Worm (Caenorhabditis elegans) whole organism, L4 larva: ENCODE measurements around the gene tat-3.
A peak's percentile ranks its signal among the peaks of the same experiment; 100 is the strongest.

Experiments
- F26F4.8 ChIP-seq: fragments of 200-800 bp; sonication (Bioruptor generic); conservative IDR thresholded peaks from 2 replicates; pipeline ENCODE4 v1.3.6; 2022; ENCODE audit warnings: missing genetic modification characterization, missing compliant biosample characterization
- F37D6.2 ChIP-seq: sonication (generic microtip); optimal IDR thresholded peaks from 2 replicates; lab custom pipeline; 2016; ENCODE audit warnings: mild to moderate bottlenecking, missing genetic modification characterization, missing compliant biosample characterization
- F44E2.7 ChIP-seq: fragments of 200-800 bp; sonication (Bioruptor generic); IDR thresholded peaks from 2 replicates; pipeline ENCODE4 v2.1.2; 2022; ENCODE audit warnings: missing genetic modification characterization, missing compliant biosample characterization
- F49E8.2 ChIP-seq: sonication (generic microtip); optimal IDR thresholded peaks from 2 replicates; lab custom pipeline; 2016; ENCODE audit warnings: missing compliant biosample characterization, mild to moderate bottlenecking, missing genetic modification characterization, borderline replicate concordance
- T20F7.1 ChIP-seq: fragments of 200-800 bp; sonication (Bioruptor generic); optimal IDR thresholded peaks from 2 replicates; lab custom pipeline; 2018; ENCODE audit warnings: mild to moderate bottlenecking, missing genetic modification characterization, missing compliant biosample characterization
- Y48G9A.11 ChIP-seq: fragments of 200-800 bp; sonication (Bioruptor generic); IDR thresholded peaks from 2 replicates; pipeline ENCODE4 v1.3.6; 2022; ENCODE audit warnings: missing genetic modification reagents, missing genetic modification characterization, missing compliant biosample characterization
- aha-1 ChIP-seq: fragments of 150-350 bp; peaks from one replicate; lab custom pipeline; 2014; ENCODE audit warnings: missing biosample characterization, missing genetic modification characterization
- ama-1 ChIP-seq: fragments of 150-350 bp; optimal IDR thresholded peaks from 2 replicates; lab custom pipeline; 2014; ENCODE audit warnings: inconsistent platforms, mixed read lengths
- attf-4 ChIP-seq: sonication (generic microtip); optimal IDR thresholded peaks from 3 replicates; lab custom pipeline; 2017; ENCODE audit warnings: missing biosample characterization, missing genetic modification characterization
- ceh-62 ChIP-seq: sonication (generic microtip); optimal IDR thresholded peaks from 2 replicates; lab custom pipeline; 2017; ENCODE audit warnings: missing biosample characterization, missing genetic modification characterization
- ces-1 ChIP-seq: fragments of 150-350 bp; sonication (generic microtip); optimal IDR thresholded peaks from 4 replicates; lab custom pipeline; 2014; ENCODE audit warnings: missing biosample characterization, missing genetic modification reagents, missing genetic modification characterization
- ctbp-1 ChIP-seq: fragments of 200-800 bp; sonication (Bioruptor generic); IDR thresholded peaks from 2 replicates; pipeline ENCODE4 v1.3.6; 2022; ENCODE audit warnings: missing genetic modification reagents, missing genetic modification characterization, missing compliant biosample characterization
- daf-16 ChIP-seq, 3 experiments: sonication (generic microtip); optimal IDR thresholded peaks; 2 replicates each; lab custom pipeline; 2016 to 2017; ENCODE audit warnings: missing genetic modification characterization in 3 of 3, missing genetic modification reagents in 3 of 3, mild to moderate bottlenecking in 2 of 3, missing compliant biosample characterization in 2 of 3, missing biosample characterization in 1 of 3, moderate library complexity in 1 of 3
- dmd-6 ChIP-seq: fragments of 200-800 bp; sonication (Bioruptor generic); IDR thresholded peaks from 2 replicates; pipeline ENCODE4 v1.3.6; 2022; ENCODE audit warnings: missing genetic modification reagents, missing genetic modification characterization, missing compliant biosample characterization
- dmd-9 ChIP-seq: fragments of 200-800 bp; sonication (Bioruptor generic); IDR thresholded peaks from 2 replicates; pipeline ENCODE4 v1.3.6; 2022; ENCODE audit warnings: missing genetic modification reagents, missing genetic modification characterization, missing compliant biosample characterization
- duxl-1 ChIP-seq: sonication (generic microtip); optimal IDR thresholded peaks from 2 replicates; lab custom pipeline; 2016; ENCODE audit warnings: mild to moderate bottlenecking, missing genetic modification characterization, moderate library complexity, missing compliant biosample characterization; ENCODE audit not compliant: poor library complexity
- egl-27 ChIP-seq: sonication (generic microtip); optimal IDR thresholded peaks from 3 replicates; lab custom pipeline; 2017; ENCODE audit warnings: missing biosample characterization, missing genetic modification reagents, missing genetic modification characterization
- fkh-10 ChIP-seq: fragments of 150-350 bp; optimal IDR thresholded peaks from 2 replicates; lab custom pipeline; 2014; ENCODE audit warnings: missing biosample characterization, missing genetic modification reagents, missing genetic modification characterization
- hif-1 ChIP-seq, 2 experiments: sonication (generic microtip); optimal IDR thresholded peaks; 2 replicates each; lab custom pipeline; 2016 to 2017; ENCODE audit warnings: missing compliant biosample characterization in 2 of 2, missing genetic modification characterization in 2 of 2, missing genetic modification reagents in 2 of 2, missing genotype in 2 of 2, mild to moderate bottlenecking in 1 of 2
- hlh-11 ChIP-seq: fragments of 200-800 bp; sonication (Bioruptor generic); optimal IDR thresholded peaks from 2 replicates; lab custom pipeline; 2018; ENCODE audit warnings: mild to moderate bottlenecking, missing genetic modification characterization, missing compliant biosample characterization
- lsy-2 ChIP-seq, 2 experiments: fragments of 150-350 bp in 1 of 2; sonication (generic microtip) in 1 of 2; optimal IDR thresholded peaks; 2 replicates each; lab custom pipeline; 2014 to 2017; ENCODE audit warnings: missing biosample characterization in 2 of 2, missing genetic modification characterization in 2 of 2
- madf-9 ChIP-seq: fragments of 200-800 bp; sonication (Bioruptor generic); conservative IDR thresholded peaks from 2 replicates; pipeline ENCODE4 v1.3.6; 2022; ENCODE audit warnings: missing genetic modification reagents, missing genetic modification characterization, missing compliant biosample characterization
- mdt-29 ChIP-seq: fragments of 200-800 bp; sonication (Bioruptor generic); IDR thresholded peaks from 2 replicates; pipeline ENCODE4 v1.3.6; 2022; ENCODE audit warnings: missing genetic modification reagents, missing genetic modification characterization, missing compliant biosample characterization
- mep-1 ChIP-seq: fragments of 150-350 bp; sonication (generic microtip); optimal IDR thresholded peaks from 3 replicates; lab custom pipeline; 2014; ENCODE audit warnings: missing biosample characterization, missing genetic modification characterization
- mes-2 ChIP-seq: sonication (generic microtip); optimal IDR thresholded peaks from 2 replicates; lab custom pipeline; 2016; ENCODE audit warnings: missing genotype, mild to moderate bottlenecking, missing genetic modification characterization, missing compliant biosample characterization; ENCODE audit not compliant: poor library complexity, severe bottlenecking
- mxl-2 ChIP-seq: fragments of 200-800 bp; sonication (Bioruptor generic); conservative IDR thresholded peaks from 2 replicates; pipeline ENCODE4 v1.3.6; 2022; ENCODE audit warnings: missing genetic modification reagents, missing genetic modification characterization, missing compliant biosample characterization
- nhr-10 ChIP-seq: fragments of 150-350 bp; optimal IDR thresholded peaks from 2 replicates; lab custom pipeline; 2014; ENCODE audit warnings: missing biosample characterization, missing genetic modification characterization
- nhr-102 ChIP-seq: sonication (generic microtip); optimal IDR thresholded peaks from 2 replicates; lab custom pipeline; 2016; ENCODE audit warnings: mild to moderate bottlenecking, missing genetic modification characterization, moderate library complexity, missing compliant biosample characterization
- nhr-237 ChIP-seq: sonication (generic microtip); optimal IDR thresholded peaks from 2 replicates; lab custom pipeline; 2017; ENCODE audit warnings: missing biosample characterization, missing genetic modification characterization
- nhr-25 ChIP-seq: sonication (generic microtip); optimal IDR thresholded peaks from 2 replicates; lab custom pipeline; 2017; ENCODE audit warnings: missing genetic modification characterization, mild to moderate bottlenecking, missing compliant biosample characterization, antibody characterized with exemption, moderate library complexity, borderline replicate concordance; ENCODE audit not compliant: insufficient read depth
- nhr-41 ChIP-seq: fragments of 200-800 bp; sonication (Bioruptor generic); IDR thresholded peaks from 2 replicates; pipeline ENCODE4 v1.3.6; 2022; ENCODE audit warnings: missing genetic modification reagents, missing genetic modification characterization, missing compliant biosample characterization
- nhr-42 ChIP-seq: fragments of 200-800 bp; sonication (Bioruptor generic); IDR thresholded peaks from 2 replicates; pipeline ENCODE4 v1.3.6; 2022; ENCODE audit warnings: missing genetic modification characterization, missing compliant biosample characterization
- nhr-48 ChIP-seq: sonication (generic microtip); optimal IDR thresholded peaks from 2 replicates; lab custom pipeline; 2016; ENCODE audit warnings: mild to moderate bottlenecking, missing genetic modification characterization, missing compliant biosample characterization
- nhr-77 ChIP-seq: fragments of 150-350 bp; optimal IDR thresholded peaks from 2 replicates; lab custom pipeline; 2014; ENCODE audit warnings: missing biosample characterization, missing genetic modification characterization
- pha-4 ChIP-seq, 2 experiments: fragments of 150-350 bp in 1 of 2; fragments of 200-800 bp in 1 of 2; sonication (Bioruptor generic) in 1 of 2; IDR thresholded peaks in 1 of 2; optimal IDR thresholded peaks in 1 of 2; 2 replicates each; pipeline versions ENCODE4 v1.3.6 to Lab custom; 2014 to 2022; ENCODE audit warnings: missing genetic modification characterization in 2 of 2, missing genetic modification reagents in 2 of 2, missing biosample characterization in 1 of 2, missing compliant biosample characterization in 1 of 2
- snpc-4 ChIP-seq: fragments of 150-350 bp; optimal IDR thresholded peaks from 2 replicates; lab custom pipeline; 2014; ENCODE audit warnings: missing biosample characterization, missing genetic modification characterization
- unc-130 ChIP-seq: sonication (generic microtip); optimal IDR thresholded peaks from 2 replicates; lab custom pipeline; 2016; ENCODE audit warnings: missing genetic modification reagents, missing genetic modification characterization, missing compliant biosample characterization
- unc-62 ChIP-seq, 3 experiments: fragments of 150-350 bp in 1 of 3; sonication (generic microtip); optimal IDR thresholded peaks in 2 of 3; peaks in 1 of 3; 1 replicate in 1 of 3; 2 replicates in 2 of 3; lab custom pipeline; 2014 to 2017; ENCODE audit warnings: missing biosample characterization in 3 of 3, missing genetic modification characterization in 3 of 3, missing genetic modification reagents in 3 of 3, missing genotype in 1 of 3
- zfp-2 ChIP-seq: sonication (generic microtip); optimal IDR thresholded peaks from 2 replicates; lab custom pipeline; 2016; ENCODE audit warnings: mild to moderate bottlenecking, missing genetic modification characterization, missing compliant biosample characterization
- zip-11 ChIP-seq: fragments of 200-800 bp; sonication (Bioruptor generic); IDR thresholded peaks from 2 replicates; pipeline ENCODE4 v1.3.6; 2022; ENCODE audit warnings: missing genetic modification characterization, missing compliant biosample characterization
- ztf-11 ChIP-seq: fragments of 150-350 bp; optimal IDR thresholded peaks from 2 replicates; lab custom pipeline; 2014; ENCODE audit warnings: missing biosample characterization, missing genetic modification characterization
- ztf-7 ChIP-seq: fragments of 150-350 bp; optimal IDR thresholded peaks from 2 replicates; lab custom pipeline; 2014; ENCODE audit warnings: missing biosample characterization, missing genetic modification characterization

The tat-3 gene

DNA sequence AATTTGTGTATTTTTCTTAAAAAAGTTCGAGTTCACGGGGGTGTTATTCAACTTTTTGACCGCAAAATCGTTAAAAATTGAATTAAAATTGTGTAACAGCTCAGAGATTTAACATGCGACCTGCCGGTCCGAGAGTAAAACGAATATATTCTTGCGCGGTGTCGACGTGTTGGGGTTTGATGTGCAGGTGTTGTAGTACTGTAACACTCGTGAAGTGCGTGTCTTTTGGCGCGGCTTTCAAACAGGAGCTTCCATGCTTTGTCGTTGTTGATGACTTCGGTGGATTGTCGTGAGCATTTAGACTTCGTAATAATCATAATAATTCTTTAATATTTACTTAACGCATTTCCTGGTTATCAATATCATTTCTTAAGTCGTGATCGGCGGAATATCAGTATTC lies at the start of gene tat-3:
TSS of gene tat-3 (minus strand) at position 196 of the 400 bp plus-strand sequence.
- no peak for TF ChIP-seq nhr-25 (tag; lab: Kevin White, UChicago)

DNA sequence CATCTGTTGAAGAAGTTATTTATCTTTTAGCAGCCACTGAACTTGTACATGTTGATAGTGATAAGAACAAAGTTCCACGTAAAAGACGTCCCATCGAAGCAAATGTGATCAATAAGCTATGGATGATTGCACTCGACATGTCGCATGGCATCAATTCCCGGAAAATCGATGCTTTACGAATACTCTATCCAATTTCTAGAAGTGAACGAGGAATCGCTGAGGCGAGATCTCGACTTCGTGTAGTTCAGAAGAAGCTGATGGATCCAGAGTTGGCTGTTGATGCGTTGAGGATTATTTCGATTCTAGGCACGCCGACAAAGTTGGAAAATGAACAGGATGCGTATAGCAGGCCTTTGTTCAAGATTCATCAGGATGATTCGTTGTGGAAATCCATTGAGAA lies 39.2 kb upstream of the tat-3 start:
- no peak for TF ChIP-seq nhr-42 (GFP tag; lab: Robert Waterston, UW)
- TF ChIP-seq lsy-2 (tag; optimal IDR thresholded peaks at IDR 0.05; lab: Kevin White, UChicago): no peak
- no peak for TF ChIP-seq mxl-2 (GFP tag; lab: Robert Waterston, UW)
- peak in 1 of 2 experiments; percentile 58 for TF ChIP-seq unc-62 (GFP tag; optimal IDR thresholded peaks at IDR 0.05 in 1 of 2; lab: Kevin White, UChicago)
- no peak for TF ChIP-seq unc-62 (tag; optimal IDR thresholded peaks at IDR 0.05; lab: Kevin White, UChicago)
- TF ChIP-seq nhr-237: no peak
- no peak for TF ChIP-seq ceh-62 (tag; lab: Kevin White, UChicago)
- no peak for TF ChIP-seq egl-27 (tag; lab: Kevin White, UChicago)
- no peak for TF ChIP-seq duxl-1 (tag; lab: Kevin White, UChicago)
- peak; percentile 79 for TF ChIP-seq aha-1 (tag; lab: Kevin White, UChicago)
- TF ChIP-seq F37D6.2: no peak
- TF ChIP-seq hlh-11: no peak
- TF ChIP-seq F44E2.7 (GFP tag; lab: Robert Waterston, UW): no peak
- no peak for TF ChIP-seq nhr-102 (tag; lab: Kevin White, UChicago)
- TF ChIP-seq, all 104 proteins: peak for 2

DNA sequence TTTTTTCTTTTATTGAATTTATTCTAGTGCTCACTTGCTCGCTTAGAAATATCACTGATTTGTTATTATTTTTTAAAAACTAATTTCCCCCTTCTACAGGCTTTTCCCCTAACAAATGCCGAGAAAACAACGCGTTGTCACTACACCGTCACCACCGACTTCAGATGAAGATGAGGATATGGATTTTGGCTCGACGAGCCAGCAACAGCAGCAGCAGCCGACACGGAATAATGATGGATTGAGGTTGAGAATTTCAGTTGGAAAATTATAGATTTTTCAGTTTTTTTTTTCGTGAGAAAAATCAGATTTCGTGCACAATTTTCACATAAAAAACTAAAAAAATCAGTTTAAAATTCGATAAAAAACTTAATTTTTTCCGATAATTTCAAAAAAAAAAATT lies 32.5 kb upstream of the tat-3 start, which contains the start of gene dpy-28:
TSS of gene dpy-28 (plus strand) at position 100 of the 400 bp plus-strand sequence.
- TF ChIP-seq F26F4.8 (GFP tag; lab: Robert Waterston, UW): no peak
- TF ChIP-seq pha-4 (GFP tag; IDR thresholded peaks at IDR 0.05; lab: Robert Waterston, UW): no peak
- TF ChIP-seq pha-4 (tag; optimal IDR thresholded peaks at IDR 0.05; lab: Kevin White, UChicago): no peak
- peak; percentile 81 for TF ChIP-seq aha-1 (tag; lab: Kevin White, UChicago)
- no peak for TF ChIP-seq fkh-10
- TF ChIP-seq attf-4 (tag; lab: Kevin White, UChicago): no peak
- no peak for TF ChIP-seq madf-9 (GFP tag; lab: Robert Waterston, UW)
- TF ChIP-seq ctbp-1: no peak
- TF ChIP-seq dmd-6 (GFP tag; lab: Robert Waterston, UW): no peak
- TF ChIP-seq nhr-102 (tag; lab: Kevin White, UChicago): no peak
- TF ChIP-seq F44E2.7 (GFP tag; lab: Robert Waterston, UW): no peak
- TF ChIP-seq nhr-41 (GFP tag; lab: Robert Waterston, UW): no peak
- TF ChIP-seq daf-16 (GFP tag; optimal IDR thresholded peaks at IDR 0.05; lab: Kevin White, UChicago): no peak
- TF ChIP-seq daf-16 (tag; optimal IDR thresholded peaks at IDR 0.05; lab: Kevin White, UChicago): peak; percentile 20
- TF ChIP-seq ama-1 (lab: Kevin White, UChicago): peak; percentile 70
- TF ChIP-seq mdt-29 (GFP tag; lab: Robert Waterston, UW): no peak
- TF ChIP-seq zfp-2 (tag; lab: Kevin White, UChicago): no peak
- TF ChIP-seq ztf-7 (tag; lab: Kevin White, UChicago): no peak
- TF ChIP-seq mep-1 (tag; lab: Kevin White, UChicago): peak; percentile 34
- TF ChIP-seq ceh-62 (tag; lab: Kevin White, UChicago): no peak
- no peak for TF ChIP-seq hif-1 (tag; optimal IDR thresholded peaks at IDR 0.05; lab: Kevin White, UChicago)

DNA sequence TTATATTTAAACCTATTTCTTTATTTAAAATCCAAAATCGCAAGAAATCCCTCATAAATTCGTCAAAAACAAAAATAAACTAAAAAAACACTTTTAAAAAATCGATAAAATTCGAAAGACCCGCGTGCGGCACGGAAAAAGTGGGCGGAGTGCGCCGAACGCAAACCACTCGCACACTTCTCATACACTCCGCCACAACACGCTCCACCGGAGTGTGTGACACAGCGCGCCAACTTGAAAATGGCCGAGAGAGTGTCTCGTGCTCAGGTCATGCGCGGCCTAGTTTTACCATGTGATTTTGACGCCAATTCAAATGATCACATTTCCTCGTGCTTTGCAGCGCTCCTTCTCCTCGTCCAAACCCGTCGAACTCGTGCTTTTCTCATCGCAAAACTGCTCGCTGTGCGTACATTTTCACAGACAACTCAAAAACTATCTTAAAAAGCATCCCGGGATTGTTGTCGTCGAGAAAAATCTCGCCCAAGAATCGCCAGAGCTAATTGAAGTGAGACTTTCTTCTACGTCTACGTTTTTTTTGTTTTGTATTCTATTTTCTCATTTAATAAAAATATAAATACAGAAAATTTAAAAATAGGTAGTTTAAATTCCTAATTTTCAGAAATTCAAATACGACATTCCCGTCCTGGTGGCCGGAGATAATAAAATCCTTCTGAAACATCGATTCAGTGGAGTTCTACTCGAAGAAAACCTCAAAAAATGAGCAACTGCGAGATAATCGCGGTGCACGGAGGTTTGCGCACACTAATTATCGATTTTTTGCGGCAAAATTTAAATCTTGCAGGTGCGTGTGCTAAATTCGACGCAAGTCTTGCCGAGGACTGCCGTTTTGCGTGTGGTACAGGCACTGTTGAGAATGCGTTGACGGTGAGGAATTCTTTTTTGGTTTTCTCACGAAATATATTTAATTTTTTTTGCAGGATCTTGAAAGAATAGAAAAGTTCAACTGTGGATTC lies 28.8 kb upstream of the tat-3 start, which contains the start of gene tasp-1:
TSS of gene tasp-1 (plus strand) at position 258 of the 974 bp plus-strand sequence.
- TF ChIP-seq nhr-77 (tag; lab: Kevin White, UChicago) (peak; percentile 100), unc-130 (GFP tag; lab: Kevin White, UChicago) (peak; percentile 99), ztf-11 (tag; lab: Kevin White, UChicago) (peak; percentile 62), Y48G9A.11 (GFP tag; lab: Robert Waterston, UW) (peak; percentile 96), F49E8.2 (tag; lab: Kevin White, UChicago) (peak; percentile 95), mes-2 (tag; lab: Kevin White, UChicago) (peak; percentile 100), zip-11 (GFP tag; lab: Robert Waterston, UW) (peak; percentile 80; the same call in 1 of the 2 replicates), ces-1 (GFP tag; lab: Kevin White, UChicago) (peak; percentile 94), nhr-10 (tag; lab: Kevin White, UChicago) (peak; percentile 100), T20F7.1 (GFP tag; lab: Kevin White, UChicago) (peak; percentile 99), snpc-4 (tag; lab: Kevin White, UChicago) (peak; percentile 66), nhr-48 (tag; lab: Kevin White, UChicago) (peak; percentile 97), nhr-25 (tag; lab: Kevin White, UChicago) (peak; percentile 99), dmd-9 (GFP tag; lab: Robert Waterston, UW) (peak; percentile 99)
